Fruit fly (Drosophila melanogaster) whole organism, embryonic: ENCODE results near the gene Doc1.

Experiments used
- CG1024 ChIP-seq: fragments of 200-800 bp; sonication (Bioruptor generic); IDR thresholded peaks from 2 replicates; pipeline ENCODE4 v1.3.6; 2022; ENCODE audit warnings: missing biosample characterization, missing genetic modification characterization
- CG10543 ChIP-seq: fragments of 200-800 bp; sonication (Bioruptor generic); optimal IDR thresholded peaks from 3 replicates; lab custom pipeline; 2017; ENCODE audit warnings: missing biosample characterization, mild to moderate bottlenecking, missing genetic modification characterization, moderate library complexity
- CG11247 ChIP-seq: fragments of 200-800 bp; sonication (Bioruptor generic); IDR thresholded peaks from 2 replicates; pipeline ENCODE4 v1.3.6; 2022; ENCODE audit warnings: missing biosample characterization, missing genetic modification characterization
- CG11504 ChIP-seq: fragments of 200-800 bp; sonication (Bioruptor generic); optimal IDR thresholded peaks from 3 replicates; lab custom pipeline; 2019; ENCODE audit warnings: missing biosample characterization, mild to moderate bottlenecking, missing genetic modification characterization, moderate library complexity
- CG11723 ChIP-seq: fragments of 200-800 bp; sonication (Bioruptor generic); optimal IDR thresholded peaks from 2 replicates; lab custom pipeline; 2017; ENCODE audit warnings: missing biosample characterization, mild to moderate bottlenecking, missing genetic modification characterization
- CG12155 ChIP-seq: fragments of 200-800 bp; sonication (Bioruptor generic); optimal IDR thresholded peaks from 3 replicates; lab custom pipeline; 2016; ENCODE audit warnings: missing biosample characterization, missing genetic modification characterization
- CG12942 ChIP-seq: fragments of 200-800 bp; sonication (Bioruptor generic); optimal IDR thresholded peaks from 3 replicates; lab custom pipeline; 2016; ENCODE audit warnings: missing biosample characterization, missing genetic modification characterization
- CG14965 ChIP-seq: fragments of 200-800 bp; sonication (Bioruptor generic); optimal IDR thresholded peaks from 2 replicates; lab custom pipeline; 2016; ENCODE audit warnings: missing biosample characterization, missing genetic modification characterization, borderline replicate concordance
- CG15011 ChIP-seq: fragments of 200-800 bp; sonication (Bioruptor generic); optimal IDR thresholded peaks from 3 replicates; lab custom pipeline; 2018; ENCODE audit warnings: missing biosample characterization, mild to moderate bottlenecking, missing genetic modification characterization
- CG18262 ChIP-seq: fragments of 200-800 bp; optimal IDR thresholded peaks from 3 replicates; lab custom pipeline; 2019; ENCODE audit warnings: missing biosample characterization, mild to moderate bottlenecking, missing genetic modification characterization, moderate library complexity
- CG1832 ChIP-seq: fragments of 200-800 bp; sonication (Bioruptor generic); optimal IDR thresholded peaks from 2 replicates; lab custom pipeline; 2017; ENCODE audit warnings: missing biosample characterization, mild to moderate bottlenecking, missing genetic modification characterization, inconsistent platforms
- CG32772 ChIP-seq: fragments of 200-800 bp; sonication (Bioruptor generic); IDR thresholded peaks from 2 replicates; pipeline ENCODE4 v1.3.6; 2022; ENCODE audit warnings: missing biosample characterization, missing genetic modification characterization
- CG42726 ChIP-seq: fragments of 200-800 bp; sonication (Bioruptor generic); IDR thresholded peaks from 2 replicates; pipeline ENCODE4 v1.3.6; 2022; ENCODE audit warnings: missing biosample characterization, missing genetic modification characterization; ENCODE audit not compliant: partially characterized antibody
- CG4404 ChIP-seq: fragments of 200-800 bp; sonication (Bioruptor generic); IDR thresholded peaks from 2 replicates; pipeline ENCODE4 v1.3.6; 2022; ENCODE audit warnings: missing biosample characterization, missing genetic modification characterization
- CG5245 ChIP-seq: fragments of 200-800 bp; sonication (Bioruptor generic); optimal IDR thresholded peaks from 3 replicates; lab custom pipeline; 2016; ENCODE audit warnings: missing biosample characterization, missing genetic modification characterization
- CG6683 ChIP-seq: fragments of 200-800 bp; sonication (Bioruptor generic); optimal IDR thresholded peaks from 2 replicates; lab custom pipeline; 2017; ENCODE audit warnings: missing biosample characterization, mild to moderate bottlenecking, missing genetic modification characterization, missing genetic modification reagents
- CG7372 ChIP-seq: fragments of 200-800 bp; sonication (Bioruptor generic); IDR thresholded peaks from 2 replicates; pipeline ENCODE4 v1.3.6; 2022; ENCODE audit warnings: missing biosample characterization, missing genetic modification characterization
- CG8281 ChIP-seq: fragments of 200-800 bp; sonication (Bioruptor generic); optimal IDR thresholded peaks from 2 replicates; lab custom pipeline; 2018; ENCODE audit warnings: missing biosample characterization, mild to moderate bottlenecking, missing genetic modification characterization, moderate library complexity
- CG8924 ChIP-seq: fragments of 200-800 bp; optimal IDR thresholded peaks from 3 replicates; lab custom pipeline; 2019; ENCODE audit warnings: missing biosample characterization, mild to moderate bottlenecking, missing genetic modification characterization, moderate library complexity
- CrebB ChIP-seq: fragments of 200-800 bp; sonication (Bioruptor generic); optimal IDR thresholded peaks from 3 replicates; lab custom pipeline; 2018; ENCODE audit warnings: missing biosample characterization, mild to moderate bottlenecking, missing genetic modification characterization
- ERR ChIP-seq: fragments of 200-800 bp; sonication (Bioruptor generic); optimal IDR thresholded peaks from 2 replicates; lab custom pipeline; 2016; ENCODE audit warnings: missing biosample characterization, missing genetic modification characterization
- Fer2 ChIP-seq: fragments of 200-800 bp; sonication (Bioruptor generic); optimal IDR thresholded peaks from 2 replicates; lab custom pipeline; 2018; ENCODE audit warnings: missing biosample characterization, mild to moderate bottlenecking, missing genetic modification characterization, moderate library complexity
- HmgZ ChIP-seq: fragments of 200-800 bp; sonication (Bioruptor generic); optimal IDR thresholded peaks from 2 replicates; lab custom pipeline; 2018; ENCODE audit warnings: missing biosample characterization, mild to moderate bottlenecking, missing genetic modification characterization
- Lhr ChIP-seq: fragments of 200-800 bp; sonication (Bioruptor generic); optimal IDR thresholded peaks from 3 replicates; lab custom pipeline; 2017; ENCODE audit warnings: mild to moderate bottlenecking, missing biosample characterization, missing genetic modification reagents, missing genetic modification characterization
- MBD-R2 ChIP-seq: fragments of 200-800 bp; sonication (Bioruptor generic); IDR thresholded peaks from 2 replicates; pipeline ENCODE4 v1.3.6; 2022; ENCODE audit warnings: missing biosample characterization, missing genetic modification characterization
- Oaz ChIP-seq: fragments of 200-800 bp; sonication (Bioruptor generic); IDR thresholded peaks from 2 replicates; pipeline ENCODE4 v1.3.6; 2022; ENCODE audit warnings: missing biosample characterization, missing genetic modification characterization
- Oli ChIP-seq: fragments of 200-800 bp; sonication (Bioruptor generic); optimal IDR thresholded peaks from 2 replicates; lab custom pipeline; 2018; ENCODE audit warnings: missing biosample characterization, mild to moderate bottlenecking, missing genetic modification characterization, moderate library complexity
- Poxn ChIP-seq: fragments of 200-800 bp; sonication (Bioruptor generic); IDR thresholded peaks from 2 replicates; pipeline ENCODE4 v1.3.6; 2022; ENCODE audit warnings: missing biosample characterization, missing genetic modification characterization
- Ravus ChIP-seq: fragments of 200-800 bp; sonication (Bioruptor generic); IDR thresholded peaks from 2 replicates; pipeline ENCODE4 v1.3.6; 2022; ENCODE audit warnings: missing biosample characterization, missing genetic modification characterization
- Rx ChIP-seq: fragments of 200-800 bp; sonication (Bioruptor generic); IDR thresholded peaks from 2 replicates; pipeline ENCODE4 v1.3.6; 2022; ENCODE audit warnings: missing biosample characterization, missing genetic modification characterization
- Sox102F ChIP-seq: fragments of 200-800 bp; sonication (Bioruptor generic); optimal IDR thresholded peaks from 2 replicates; lab custom pipeline; 2018; ENCODE audit warnings: missing biosample characterization, mild to moderate bottlenecking, missing genetic modification characterization, moderate library complexity
- Usf ChIP-seq: fragments of 200-800 bp; sonication (Bioruptor generic); optimal IDR thresholded peaks from 2 replicates; lab custom pipeline; 2017; ENCODE audit warnings: missing genotype, missing biosample characterization, missing genetic modification characterization
- ase ChIP-seq: fragments of 200-800 bp; sonication (Bioruptor generic); IDR thresholded peaks from 3 replicates; pipeline ENCODE4 v1.3.6; 2022; ENCODE audit warnings: missing biosample characterization, missing genetic modification characterization
- cad ChIP-seq: fragments of >200 bp; optimal IDR thresholded peaks from 2 replicates; lab custom pipeline; 2017; ENCODE audit warnings: missing biosample characterization, missing genetic modification characterization
- crol ChIP-seq: fragments of 200-800 bp; sonication (Bioruptor generic); IDR thresholded peaks from 2 replicates; pipeline ENCODE4 v1.3.6; 2022; ENCODE audit warnings: missing biosample characterization, missing genetic modification characterization
- ems ChIP-seq: fragments of 200-800 bp; sonication (Bioruptor generic); optimal IDR thresholded peaks from 3 replicates; lab custom pipeline; 2016; ENCODE audit warnings: missing biosample characterization, missing genetic modification characterization
- fd102C ChIP-seq: fragments of 200-800 bp; sonication (Bioruptor generic); optimal IDR thresholded peaks from 2 replicates; lab custom pipeline; 2018; ENCODE audit warnings: missing biosample characterization, mild to moderate bottlenecking, missing genetic modification characterization, moderate library complexity
- fd96Cb ChIP-seq: fragments of 200-800 bp; sonication (Bioruptor generic); optimal IDR thresholded peaks from 2 replicates; lab custom pipeline; 2018; ENCODE audit warnings: missing biosample characterization, mild to moderate bottlenecking, missing genetic modification characterization, moderate library complexity
- fru ChIP-seq: fragments of >200 bp; optimal IDR thresholded peaks from 2 replicates; lab custom pipeline; 2017
- lov ChIP-seq, 2 experiments: fragments of 200-800 bp in 1 of 2; fragments of >200 bp in 1 of 2; sonication (Bioruptor generic) in 1 of 2; IDR thresholded peaks in 1 of 2; optimal IDR thresholded peaks in 1 of 2; 2 replicates in 1 of 2; 3 replicates in 1 of 2; pipeline versions ENCODE4 v1.3.6 to Lab custom; 2017 to 2022; ENCODE audit warnings: missing biosample characterization in 1 of 2, missing genetic modification characterization in 1 of 2
- nau ChIP-seq: fragments of 200-800 bp; sonication (Bioruptor generic); optimal IDR thresholded peaks from 3 replicates; lab custom pipeline; 2017; ENCODE audit warnings: missing biosample characterization, mild to moderate bottlenecking, missing genetic modification characterization, missing genetic modification reagents
- nerfin-2 ChIP-seq: fragments of 200-800 bp; sonication (Bioruptor generic); IDR thresholded peaks from 2 replicates; pipeline ENCODE4 v1.3.6; 2022; ENCODE audit warnings: missing biosample characterization, missing genetic modification characterization; ENCODE audit not compliant: partially characterized antibody
- p53 ChIP-seq: fragments of 200-800 bp; sonication (Bioruptor generic); optimal IDR thresholded peaks from 2 replicates; lab custom pipeline; 2016; ENCODE audit warnings: missing biosample characterization, missing genetic modification characterization
- repo ChIP-seq: fragments of 200-800 bp; sonication (Bioruptor generic); optimal IDR thresholded peaks from 2 replicates; lab custom pipeline; 2016; ENCODE audit warnings: missing biosample characterization, missing genetic modification characterization
- sd ChIP-seq: fragments of 200-800 bp; sonication (Bioruptor generic); optimal IDR thresholded peaks from 3 replicates; lab custom pipeline; 2018; ENCODE audit warnings: missing biosample characterization, mild to moderate bottlenecking, missing genetic modification characterization, moderate library complexity
- tna ChIP-seq: fragments of 200-800 bp; sonication (Bioruptor generic); IDR thresholded peaks from 2 replicates; pipeline ENCODE4 v1.3.6; 2022; ENCODE audit warnings: missing biosample characterization, missing genetic modification characterization; ENCODE audit not compliant: partially characterized antibody
- trh ChIP-seq: fragments of 200-800 bp; sonication (Bioruptor generic); optimal IDR thresholded peaks from 2 replicates; lab custom pipeline; 2016; ENCODE audit warnings: missing biosample characterization, missing genetic modification characterization
- wdn ChIP-seq: fragments of 200-800 bp; sonication (Bioruptor generic); IDR thresholded peaks from 2 replicates; pipeline ENCODE4 v1.3.6; 2022; ENCODE audit warnings: missing biosample characterization, missing genetic modification characterization

Gene Doc1

DNA sequence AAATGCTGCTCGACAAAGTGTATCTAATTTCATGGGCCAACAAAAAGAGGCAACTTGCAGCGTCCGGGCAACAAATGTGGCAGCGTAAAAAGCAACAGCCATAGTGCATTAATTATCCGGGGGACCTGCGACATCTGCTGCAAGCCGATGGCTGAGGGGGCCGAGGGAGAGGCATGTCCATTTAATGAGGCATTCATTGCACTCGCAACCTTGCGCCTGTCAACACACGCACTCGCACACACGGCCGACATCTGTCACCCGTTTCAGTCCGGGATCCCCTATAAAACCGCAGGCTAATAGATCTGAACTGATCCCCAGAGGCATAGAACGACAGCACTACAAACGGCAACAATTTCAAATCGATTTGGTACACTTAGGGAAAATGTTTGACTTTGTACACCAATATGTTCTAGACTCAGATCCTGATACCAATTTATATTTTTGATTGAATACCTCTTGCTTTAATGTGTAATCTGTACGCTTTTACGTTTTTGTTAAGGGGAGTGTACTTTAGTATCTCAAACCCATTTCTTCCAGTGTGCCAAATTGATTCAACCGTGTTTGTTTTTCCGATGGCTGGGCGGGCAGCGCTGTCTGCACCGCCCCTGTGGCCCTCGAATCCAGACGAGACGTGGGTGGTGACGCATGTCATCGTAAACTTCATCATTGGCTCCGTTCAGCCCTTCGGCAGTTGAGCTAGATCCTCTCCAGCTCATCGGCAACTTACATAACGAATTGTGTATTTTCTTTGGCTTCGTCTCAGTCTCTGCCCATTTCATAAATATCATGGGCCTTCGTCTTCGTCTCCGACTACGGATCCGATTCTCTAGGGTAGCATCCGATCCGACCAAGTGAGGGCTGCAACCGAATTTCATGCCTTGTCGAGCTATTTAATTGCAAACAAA, 29.4 kb upstream of the Doc1 start (continued):
- TF ChIP-seq ems (GFP tag; lab: Kevin White, UChicago) (peak; percentile 68), ERR (GFP tag; lab: Kevin White, UChicago) (peak; percentile 28), CG18262 (tag; lab: Kevin White, UChicago) (peak; percentile 88), ase (GFP tag; lab: Robert Waterston, UW) (peak; percentile 66; the same call in 1 of the 3 replicates), CG12155 (peak; percentile 49), tna (GFP tag; lab: Robert Waterston, UW) (no peak), CG15011 (GFP tag; lab: Kevin White, UChicago) (no peak), CG6683 (GFP tag; lab: Kevin White, UChicago) (no peak), CG8281 (peak; percentile 57), fru (lab: Kevin White, UChicago) (no peak), repo (GFP tag; lab: Kevin White, UChicago) (peak; percentile 58), HmgZ (tag; lab: Kevin White, UChicago) (peak; percentile 17), sd (tag; lab: Kevin White, UChicago) (no peak), CG5245 (peak; percentile 67), Lhr (peak; percentile 36), Usf (GFP tag; lab: Kevin White, UChicago) (peak; percentile 38), CG11723 (peak; percentile 42), nerfin-2 (GFP tag; lab: Robert Waterston, UW) (no peak), fd96Cb (peak; percentile 82), crol (GFP tag; lab: Robert Waterston, UW) (peak; percentile 64), CG12942 (peak; percentile 49), CG14965 (GFP tag; lab: Kevin White, UChicago) (peak; percentile 24), CG1024 (GFP tag; lab: Robert Waterston, UW) (peak; percentile 88), CG42726 (GFP tag; lab: Robert Waterston, UW) (no peak), CG4404 (GFP tag; lab: Robert Waterston, UW) (peak; percentile 93), Rx (GFP tag; lab: Robert Waterston, UW) (peak; percentile 71), nau (GFP tag; lab: Kevin White, UChicago) (no peak), p53 (peak; percentile 79), Oaz (GFP tag; lab: Robert Waterston, UW) (no peak), CG1832 (GFP tag; lab: Kevin White, UChicago) (no peak), CrebB (tag; lab: Kevin White, UChicago) (no peak), Fer2 (tag; lab: Kevin White, UChicago) (no peak), Sox102F (GFP tag; lab: Kevin White, UChicago) (peak; percentile 62), lov (optimal IDR thresholded peaks at IDR 0.05; lab: Kevin White, UChicago) (no peak), lov (GFP tag; IDR thresholded peaks at IDR 0.05; lab: Robert Waterston, UW) (peak; percentile 94), fd102C (GFP tag; lab: Kevin White, UChicago) (peak; percentile 77), CG11504 (tag; lab: Kevin White, UChicago) (peak; percentile 67), Poxn (GFP tag; lab: Robert Waterston, UW) (no peak), cad (GFP tag; lab: Kevin White, UChicago) (no peak), Oli (peak; percentile 69), CG10543 (GFP tag; lab: Kevin White, UChicago) (no peak), CG7372 (GFP tag; lab: Robert Waterston, UW) (peak; percentile 54), CG11247 (peak; percentile 71), Ravus (no peak; the same call in 1 of the 2 replicates), CG32772 (peak; percentile 82), wdn (no peak), trh (GFP tag; lab: Kevin White, UChicago) (peak; percentile 21), MBD-R2 (0 out of 2 replicates have a peak, but pooled peaks have one; percentile 20), CG8924 (tag; lab: Kevin White, UChicago) (peak; percentile 78)
